Fruit fly (Drosophila melanogaster) whole organism, embryonic: ENCODE measurements around the gene CG6000.

Source experiments
- Adf1 ChIP-seq: fragments of 200-800 bp; sonication (Bioruptor generic); IDR thresholded peaks from 2 replicates; pipeline ENCODE4 v1.3.6; 2022; ENCODE audit warnings: missing biosample characterization, missing genetic modification characterization
- Antp ChIP-seq: fragments of 200-800 bp; sonication (Bioruptor generic); optimal IDR thresholded peaks from 3 replicates; lab custom pipeline; 2016; ENCODE audit warnings: missing biosample characterization, missing genetic modification characterization
- B-H2 ChIP-seq: fragments of 200-800 bp; sonication (Bioruptor generic); optimal IDR thresholded peaks from 2 replicates; lab custom pipeline; 2018; ENCODE audit warnings: missing biosample characterization, mild to moderate bottlenecking, missing genetic modification characterization
- CG10267 ChIP-seq: fragments of 200-800 bp; sonication (Bioruptor generic); optimal IDR thresholded peaks from 2 replicates; lab custom pipeline; 2018; ENCODE audit warnings: missing biosample characterization, mild to moderate bottlenecking, missing genetic modification characterization, moderate library complexity
- CG11247 ChIP-seq: fragments of 200-800 bp; sonication (Bioruptor generic); IDR thresholded peaks from 2 replicates; pipeline ENCODE4 v1.3.6; 2022; ENCODE audit warnings: missing biosample characterization, missing genetic modification characterization
- CG15479 ChIP-seq: fragments of 200-800 bp; sonication (Bioruptor generic); optimal IDR thresholded peaks from 3 replicates; lab custom pipeline; 2019; ENCODE audit warnings: missing biosample characterization, mild to moderate bottlenecking, missing genetic modification characterization, moderate library complexity
- CG17385 ChIP-seq: fragments of 200-800 bp; sonication (Bioruptor generic); optimal IDR thresholded peaks from 3 replicates; lab custom pipeline; 2018; ENCODE audit warnings: missing biosample characterization, mild to moderate bottlenecking, missing genetic modification characterization
- CG17802 ChIP-seq: fragments of 200-800 bp; sonication (Bioruptor generic); optimal IDR thresholded peaks from 2 replicates; lab custom pipeline; 2018; ENCODE audit warnings: missing biosample characterization, mild to moderate bottlenecking, missing genetic modification characterization, moderate library complexity
- CG18599 ChIP-seq: fragments of 200-800 bp; sonication (Bioruptor generic); optimal IDR thresholded peaks from 3 replicates; lab custom pipeline; 2017; ENCODE audit warnings: missing biosample characterization, missing genetic modification characterization, mild to moderate bottlenecking, moderate library complexity, missing genetic modification reagents
- CG2116 ChIP-seq: fragments of 200-800 bp; sonication (Bioruptor generic); optimal IDR thresholded peaks from 3 replicates; lab custom pipeline; 2018; ENCODE audit warnings: missing biosample characterization, mild to moderate bottlenecking, missing genetic modification characterization
- CG2875 ChIP-seq: fragments of 200-800 bp; sonication (Bioruptor generic); optimal IDR thresholded peaks from 2 replicates; lab custom pipeline; 2017; ENCODE audit warnings: missing biosample characterization, mild to moderate bottlenecking, missing genetic modification characterization, missing genetic modification reagents
- CG2889 ChIP-seq: fragments of 200-800 bp; sonication (Bioruptor generic); IDR thresholded peaks from 3 replicates; pipeline ENCODE4 v1.3.6; 2022; ENCODE audit warnings: missing biosample characterization, missing genetic modification characterization
- CG3065 ChIP-seq: fragments of 200-800 bp; sonication (Bioruptor generic); optimal IDR thresholded peaks from 2 replicates; lab custom pipeline; 2016; ENCODE audit warnings: missing biosample characterization, missing genetic modification characterization
- CG31365 ChIP-seq: fragments of 200-800 bp; sonication (Bioruptor generic); optimal IDR thresholded peaks from 2 replicates; lab custom pipeline; 2018; ENCODE audit warnings: missing biosample characterization, mild to moderate bottlenecking, missing genetic modification characterization
- CG32767 ChIP-seq: fragments of 200-800 bp; sonication (Bioruptor generic); IDR thresholded peaks from 2 replicates; pipeline ENCODE4 v1.3.6; 2022; ENCODE audit warnings: missing biosample characterization, missing genetic modification characterization
- CG34422 ChIP-seq: fragments of 200-800 bp; sonication (Bioruptor generic); IDR thresholded peaks from 3 replicates; pipeline ENCODE4 v1.3.6; 2022; ENCODE audit warnings: missing biosample characterization, missing genetic modification characterization
- Camta ChIP-seq: fragments of 200-800 bp; sonication (Bioruptor generic); optimal IDR thresholded peaks from 2 replicates; lab custom pipeline; 2016; ENCODE audit warnings: missing biosample characterization, missing genetic modification characterization
- Dfd ChIP-seq, 2 experiments: fragments of >200 bp; optimal IDR thresholded peaks; 2 replicates each; lab custom pipeline; 2017; ENCODE audit warnings: missing biosample characterization in 2 of 2, missing genetic modification characterization in 2 of 2
- Drgx ChIP-seq: fragments of 200-800 bp; sonication (Bioruptor generic); IDR thresholded peaks from 2 replicates; pipeline ENCODE4 v1.3.6; 2022; ENCODE audit warnings: missing biosample characterization, missing genetic modification characterization
- ERR ChIP-seq: fragments of 200-800 bp; sonication (Bioruptor generic); optimal IDR thresholded peaks from 2 replicates; lab custom pipeline; 2016; ENCODE audit warnings: missing biosample characterization, missing genetic modification characterization
- Ets65A ChIP-seq: fragments of 200-800 bp; sonication (Bioruptor generic); peaks from one replicate; lab custom pipeline; 2016; ENCODE audit warnings: missing biosample characterization, missing genetic modification characterization
- Ets97D ChIP-seq: fragments of 200-800 bp; sonication (Bioruptor generic); optimal IDR thresholded peaks from 3 replicates; lab custom pipeline; 2016; ENCODE audit warnings: missing biosample characterization, missing genetic modification characterization
- Hsf ChIP-seq: fragments of 200-800 bp; sonication (Bioruptor generic); optimal IDR thresholded peaks from 3 replicates; lab custom pipeline; 2016; ENCODE audit warnings: missing biosample characterization, missing genetic modification characterization
- MESR4 ChIP-seq: fragments of 200-800 bp; sonication (Bioruptor generic); optimal IDR thresholded peaks from 2 replicates; lab custom pipeline; 2018; ENCODE audit warnings: missing biosample characterization, mild to moderate bottlenecking, missing genetic modification characterization, moderate library complexity
- NK7.1 ChIP-seq: fragments of 200-800 bp; sonication (Bioruptor generic); optimal IDR thresholded peaks from 3 replicates; lab custom pipeline; 2016; ENCODE audit warnings: missing biosample characterization, missing genetic modification characterization
- Nf-YB ChIP-seq: fragments of 200-800 bp; sonication (Bioruptor generic); optimal IDR thresholded peaks from 3 replicates; lab custom pipeline; 2019; ENCODE audit warnings: missing biosample characterization, mild to moderate bottlenecking, missing genetic modification characterization, moderate library complexity
- Poxn ChIP-seq: fragments of 200-800 bp; sonication (Bioruptor generic); IDR thresholded peaks from 2 replicates; pipeline ENCODE4 v1.3.6; 2022; ENCODE audit warnings: missing biosample characterization, missing genetic modification characterization
- Sox100B ChIP-seq: fragments of 200-800 bp; sonication (Bioruptor generic); optimal IDR thresholded peaks from 3 replicates; lab custom pipeline; 2018; ENCODE audit warnings: missing biosample characterization, mild to moderate bottlenecking, missing genetic modification characterization
- Sox102F ChIP-seq: fragments of 200-800 bp; sonication (Bioruptor generic); optimal IDR thresholded peaks from 2 replicates; lab custom pipeline; 2018; ENCODE audit warnings: missing biosample characterization, mild to moderate bottlenecking, missing genetic modification characterization, moderate library complexity
- Trl ChIP-seq, 3 experiments: fragments of >200 bp in 2 of 3; fragments of 200-800 bp in 1 of 3; sonication (Bioruptor generic) in 1 of 3; optimal IDR thresholded peaks; 2 replicates in 1 of 3; 3 replicates in 2 of 3; lab custom pipeline; 2016 to 2017; ENCODE audit warnings: missing biosample characterization in 1 of 3, missing genetic modification characterization in 1 of 3
- bsh ChIP-seq, 2 experiments: fragments of 200-800 bp; sonication (Bioruptor generic); optimal IDR thresholded peaks; 2 replicates each; lab custom pipeline; 2017 to 2018; ENCODE audit warnings: mild to moderate bottlenecking in 2 of 2, missing biosample characterization in 2 of 2, missing genetic modification characterization in 2 of 2, moderate library complexity in 1 of 2
- chinmo ChIP-seq: fragments of 200-800 bp; sonication (Bioruptor generic); IDR thresholded peaks from 4 replicates; pipeline ENCODE4 v1.3.6; 2022; ENCODE audit warnings: missing biosample characterization, missing genetic modification characterization; ENCODE audit not compliant: partially characterized antibody
- crol ChIP-seq: fragments of 200-800 bp; sonication (Bioruptor generic); IDR thresholded peaks from 2 replicates; pipeline ENCODE4 v1.3.6; 2022; ENCODE audit warnings: missing biosample characterization, missing genetic modification characterization
- dimm ChIP-seq: fragments of 200-800 bp; sonication (Bioruptor generic); IDR thresholded peaks from 2 replicates; pipeline ENCODE4 v1.3.6; 2022; ENCODE audit warnings: missing biosample characterization, missing genetic modification characterization
- ems ChIP-seq: fragments of 200-800 bp; sonication (Bioruptor generic); optimal IDR thresholded peaks from 3 replicates; lab custom pipeline; 2016; ENCODE audit warnings: missing biosample characterization, missing genetic modification characterization
- fd64A ChIP-seq: fragments of 200-800 bp; sonication (Bioruptor generic); optimal IDR thresholded peaks from 3 replicates; lab custom pipeline; 2018; ENCODE audit warnings: missing biosample characterization, mild to moderate bottlenecking, missing genetic modification characterization
- insv ChIP-seq, 2 experiments: fragments of 200-800 bp; sonication (Bioruptor generic); optimal IDR thresholded peaks; 3 replicates each; lab custom pipeline; 2016 to 2018; ENCODE audit warnings: missing biosample characterization in 2 of 2, missing genetic modification characterization in 2 of 2
- klu ChIP-seq: fragments of 200-800 bp; sonication (Bioruptor generic); IDR thresholded peaks from 2 replicates; pipeline ENCODE4 v1.3.6; 2022; ENCODE audit warnings: missing biosample characterization, missing genetic modification characterization
- kni ChIP-seq: fragments of 200-800 bp; sonication (Bioruptor generic); optimal IDR thresholded peaks from 3 replicates; lab custom pipeline; 2017; ENCODE audit warnings: mild to moderate bottlenecking, missing biosample characterization, missing genetic modification reagents, missing genetic modification characterization
- nerfin-1 ChIP-seq: fragments of 200-800 bp; sonication (Bioruptor generic); optimal IDR thresholded peaks from 3 replicates; lab custom pipeline; 2019; ENCODE audit warnings: missing biosample characterization, mild to moderate bottlenecking, missing genetic modification characterization, moderate library complexity
- p53 ChIP-seq: fragments of 200-800 bp; sonication (Bioruptor generic); optimal IDR thresholded peaks from 2 replicates; lab custom pipeline; 2016; ENCODE audit warnings: missing biosample characterization, missing genetic modification characterization
- prd ChIP-seq, 3 experiments: fragments of >200 bp in 2 of 3; fragments of 200-800 bp in 1 of 3; sonication (Bioruptor generic) in 1 of 3; optimal IDR thresholded peaks in 2 of 3; IDR thresholded peaks in 1 of 3; 2 replicates in 2 of 3; 3 replicates in 1 of 3; pipeline versions ENCODE4 v1.3.6 to Lab custom; 2017 to 2022; ENCODE audit warnings: missing biosample characterization in 1 of 3, missing genetic modification characterization in 1 of 3
- pros ChIP-seq: fragments of 200-800 bp; sonication (Bioruptor generic); optimal IDR thresholded peaks from 3 replicates; lab custom pipeline; 2019; ENCODE audit warnings: missing biosample characterization, mild to moderate bottlenecking, missing genetic modification characterization, moderate library complexity
- rib ChIP-seq: fragments of 200-800 bp; sonication (Bioruptor generic); IDR thresholded peaks from 2 replicates; pipeline ENCODE4 v1.3.6; 2022; ENCODE audit warnings: missing biosample characterization, missing genetic modification characterization
- run ChIP-seq: fragments of 200-800 bp; sonication (Bioruptor generic); optimal IDR thresholded peaks from 3 replicates; lab custom pipeline; 2018; ENCODE audit warnings: missing biosample characterization, mild to moderate bottlenecking, missing genetic modification characterization
- ttk ChIP-seq: fragments of 200-800 bp; sonication (Bioruptor generic); IDR thresholded peaks from 2 replicates; pipeline ENCODE4 v2.1.2; 2022; ENCODE audit warnings: missing biosample characterization, missing genetic modification characterization
- wek ChIP-seq: fragments of 200-800 bp; sonication (Bioruptor generic); optimal IDR thresholded peaks from 3 replicates; lab custom pipeline; 2018; ENCODE audit warnings: missing biosample characterization, mild to moderate bottlenecking, missing genetic modification characterization, moderate library complexity
- zfh1 ChIP-seq: fragments of 200-800 bp; sonication (Bioruptor generic); IDR thresholded peaks from 3 replicates; pipeline ENCODE4 v1.3.6; 2022; ENCODE audit warnings: missing biosample characterization, missing genetic modification characterization

CG6000 gene

dm6 chr3R:24047226-24047976, 6.8 kb upstream of the CG6000 start, which contains the start of gene CG5986:
CG5986 (plus strand) TSS chr3R:24047790.
- TF ChIP-seq CG2875 (GFP tag; lab: Kevin White, UChicago) (no peak), B-H2 (GFP tag; lab: Kevin White, UChicago) (no peak), CG18599 (GFP tag; lab: Kevin White, UChicago) (peak; percentile 3), Trl (optimal IDR thresholded peaks at IDR 0.05; lab: Kevin White, UChicago) (peak; percentile 28 to 52), Trl (GFP tag; optimal IDR thresholded peaks at IDR 0.05; lab: Kevin White, UChicago) (no peak), Sox102F (GFP tag; lab: Kevin White, UChicago) (no peak), chinmo (GFP tag; lab: Robert Waterston, UW) (0 out of 4 replicates have a peak, but pooled peaks have one; percentile 39), CG31365 (tag; lab: Kevin White, UChicago) (peak; percentile 38), Ets65A (GFP tag; lab: Kevin White, UChicago) (no peak), p53 (GFP tag; lab: Kevin White, UChicago) (no peak), NK7.1 (GFP tag; lab: Kevin White, UChicago) (no peak), fd64A (GFP tag; lab: Kevin White, UChicago) (no peak), CG2889 (GFP tag; lab: Robert Waterston, UW) (no peak), CG32767 (GFP tag; lab: Robert Waterston, UW) (peak; percentile 37; the same call in 1 of the 2 replicates), Antp (GFP tag; lab: Kevin White, UChicago) (no peak), crol (peak; percentile 86), ems (no peak), Ets97D (GFP tag; lab: Kevin White, UChicago) (no peak), klu (GFP tag; lab: Robert Waterston, UW) (no peak), run (tag; lab: Kevin White, UChicago) (no peak), CG2116 (GFP tag; lab: Kevin White, UChicago) (peak; percentile 53), CG34422 (GFP tag; lab: Robert Waterston, UW) (peak; percentile 52; the same call in 1 of the 3 replicates), zfh1 (GFP tag; lab: Robert Waterston, UW) (0 out of 3 replicates have a peak, but pooled peaks have one; percentile 11), rib (peak; percentile 62; the same call in 1 of the 2 replicates), insv (GFP tag; optimal IDR thresholded peaks at IDR 0.05; lab: Kevin White, UChicago) (peak in 1 of 2 experiments; percentile 5), CG17385 (GFP tag; lab: Kevin White, UChicago) (peak; percentile 57), Adf1 (peak; percentile 30; the same call in 1 of the 2 replicates), CG15479 (peak; percentile 46), dimm (GFP tag; lab: Robert Waterston, UW) (no peak), Nf-YB (GFP tag; lab: Kevin White, UChicago) (peak; percentile 11), Poxn (GFP tag; lab: Robert Waterston, UW) (no peak), bsh (GFP tag; optimal IDR thresholded peaks at IDR 0.05; lab: Kevin White, UChicago) (peak in 1 of 2 experiments; percentile 36), kni (GFP tag; lab: Kevin White, UChicago) (no peak), Camta (GFP tag; lab: Kevin White, UChicago) (no peak), ERR (GFP tag; lab: Kevin White, UChicago) (peak; percentile 64), pros (GFP tag; lab: Kevin White, UChicago) (peak; percentile 86), MESR4 (GFP tag; lab: Kevin White, UChicago) (peak; percentile 58), CG10267 (tag; lab: Kevin White, UChicago) (no peak), CG3065 (GFP tag; lab: Kevin White, UChicago) (peak; percentile 28), Sox100B (GFP tag; lab: Kevin White, UChicago) (no peak), ttk (no peak), wek (GFP tag; lab: Kevin White, UChicago) (no peak), CG11247 (no peak), prd (optimal IDR thresholded peaks at IDR 0.05; lab: Kevin White, UChicago) (no peak), prd (GFP tag; IDR thresholded peaks at IDR 0.05; lab: Robert Waterston, UW) (0 out of 3 replicates have a peak, but pooled peaks have one; percentile 20), Dfd (GFP tag; optimal IDR thresholded peaks at IDR 0.05; lab: Kevin White, UChicago) (peak in 1 of 2 experiments; percentile 17), Drgx (peak; percentile 72), Hsf (GFP tag; lab: Kevin White, UChicago) (no peak), CG17802 (no peak), nerfin-1 (tag; lab: Kevin White, UChicago) (no peak)
